Worm (Caenorhabditis elegans) whole organism, young adult: ENCODE results near the gene maph-1.3.
"Not testable (repeated sequence)": the region's sequence is repeated elsewhere in the genome, so short reads cannot be mapped to it uniquely, and the experiment has no call there.

Experiments used
- F55B11.4 ChIP-seq: sonication (generic microtip); optimal IDR thresholded peaks from 2 replicates; lab custom pipeline; 2016; ENCODE audit warnings: missing compliant biosample characterization, missing genetic modification characterization, borderline replicate concordance; ENCODE audit not compliant: insufficient read depth
- ama-1 ChIP-seq, 3 experiments: fragments of 150-350 bp in 1 of 3; sonication (generic microtip) in 2 of 3; optimal IDR thresholded peaks; 2 replicates each; lab custom pipeline; 2014 to 2018; ENCODE audit warnings: missing biosample characterization in 2 of 3, missing genetic modification characterization in 2 of 3, missing genetic modification reagents in 2 of 3
- attf-5 ChIP-seq: fragments of 200-800 bp; sonication (Bioruptor generic); optimal IDR thresholded peaks from 2 replicates; lab custom pipeline; 2018; ENCODE audit warnings: mild to moderate bottlenecking, missing genetic modification characterization, missing compliant biosample characterization
- die-1 ChIP-seq: sonication (generic microtip); optimal IDR thresholded peaks from 2 replicates; lab custom pipeline; 2016; ENCODE audit warnings: missing genotype, mild to moderate bottlenecking, missing genetic modification characterization, missing compliant biosample characterization
- nhr-27 ChIP-seq: fragments of 200-800 bp; sonication (Bioruptor generic); optimal IDR thresholded peaks from 2 replicates; lab custom pipeline; 2018; ENCODE audit warnings: mild to moderate bottlenecking, missing genetic modification characterization, moderate library complexity, missing compliant biosample characterization
- repo-1 ChIP-seq: sonication (generic microtip); optimal IDR thresholded peaks from 2 replicates; lab custom pipeline; 2017; ENCODE audit warnings: mild to moderate bottlenecking, missing genetic modification characterization, missing compliant biosample characterization
- tbx-9 ChIP-seq: sonication (generic microtip); optimal IDR thresholded peaks from 2 replicates; lab custom pipeline; 2016; ENCODE audit warnings: borderline replicate concordance, missing genetic modification characterization, inconsistent platforms, missing compliant biosample characterization
- ztf-18 ChIP-seq: sonication (generic microtip); optimal IDR thresholded peaks from 2 replicates; lab custom pipeline; 2016; ENCODE audit warnings: missing genotype, mild to moderate bottlenecking, missing genetic modification characterization, missing compliant biosample characterization

DNA sequence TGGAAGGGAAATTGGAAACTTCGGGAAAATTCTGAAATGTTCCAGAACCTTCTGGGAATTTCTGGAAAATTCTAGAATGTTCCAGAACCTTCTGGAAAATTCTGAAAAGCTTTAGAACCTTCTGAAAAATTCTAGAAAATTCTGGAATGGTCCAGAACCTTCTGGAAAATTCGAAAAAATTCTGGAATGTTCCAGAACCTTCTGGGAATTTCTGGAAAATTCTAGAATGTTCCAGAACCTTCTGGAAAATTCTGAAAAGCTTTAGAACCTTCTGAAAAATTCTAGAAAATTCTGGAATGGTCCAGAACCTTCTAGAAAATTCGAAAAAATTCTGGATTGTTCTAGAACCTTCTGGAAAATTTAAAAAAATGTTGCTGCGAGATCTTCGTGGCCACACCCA is 51.2 kb downstream of the maph-1.3 start:
- not testable (repeated sequence) for TF ChIP-seq ztf-18 (tag; lab: Kevin White, UChicago); repo-1 (tag; lab: Kevin White, UChicago); attf-5 (GFP tag; lab: Kevin White, UChicago); ama-1 (optimal IDR thresholded peaks at IDR 0.05; lab: Kevin White, UChicago); ama-1 (GFP tag; optimal IDR thresholded peaks at IDR 0.05; lab: Kevin White, UChicago); F55B11.4 (tag; lab: Kevin White, UChicago); tbx-9 (tag; lab: Kevin White, UChicago); die-1 (tag; lab: Kevin White, UChicago); nhr-27 (tag; lab: Kevin White, UChicago)
